Worm (Caenorhabditis elegans) whole organism, L4 larva: Measurements from ENCODE around the gene Y45F10D.7.

Experiments
- aly-2 ChIP-seq: sonication (generic microtip); optimal IDR thresholded peaks from 2 replicates; lab custom pipeline; 2018; ENCODE audit warnings: missing biosample characterization, missing genetic modification characterization
- arid-1 ChIP-seq: fragments of 200-800 bp; sonication (Bioruptor generic); conservative IDR thresholded peaks from 2 replicates; pipeline ENCODE4 v1.3.6; 2022; ENCODE audit warnings: missing genetic modification reagents, missing genetic modification characterization, missing compliant biosample characterization
- dmd-9 ChIP-seq: fragments of 200-800 bp; sonication (Bioruptor generic); IDR thresholded peaks from 2 replicates; pipeline ENCODE4 v1.3.6; 2022; ENCODE audit warnings: missing genetic modification reagents, missing genetic modification characterization, missing compliant biosample characterization
- lin-13 ChIP-seq: fragments of 150-350 bp; optimal IDR thresholded peaks from 2 replicates; lab custom pipeline; 2014; ENCODE audit warnings: missing biosample characterization, missing genetic modification reagents, missing genetic modification characterization
- unc-130 ChIP-seq: sonication (generic microtip); optimal IDR thresholded peaks from 2 replicates; lab custom pipeline; 2016; ENCODE audit warnings: missing genetic modification reagents, missing genetic modification characterization, missing compliant biosample characterization
- zip-2 ChIP-seq: fragments of 150-350 bp; optimal IDR thresholded peaks from 2 replicates; lab custom pipeline; 2014; ENCODE audit warnings: missing biosample characterization, missing genetic modification characterization

DNA sequence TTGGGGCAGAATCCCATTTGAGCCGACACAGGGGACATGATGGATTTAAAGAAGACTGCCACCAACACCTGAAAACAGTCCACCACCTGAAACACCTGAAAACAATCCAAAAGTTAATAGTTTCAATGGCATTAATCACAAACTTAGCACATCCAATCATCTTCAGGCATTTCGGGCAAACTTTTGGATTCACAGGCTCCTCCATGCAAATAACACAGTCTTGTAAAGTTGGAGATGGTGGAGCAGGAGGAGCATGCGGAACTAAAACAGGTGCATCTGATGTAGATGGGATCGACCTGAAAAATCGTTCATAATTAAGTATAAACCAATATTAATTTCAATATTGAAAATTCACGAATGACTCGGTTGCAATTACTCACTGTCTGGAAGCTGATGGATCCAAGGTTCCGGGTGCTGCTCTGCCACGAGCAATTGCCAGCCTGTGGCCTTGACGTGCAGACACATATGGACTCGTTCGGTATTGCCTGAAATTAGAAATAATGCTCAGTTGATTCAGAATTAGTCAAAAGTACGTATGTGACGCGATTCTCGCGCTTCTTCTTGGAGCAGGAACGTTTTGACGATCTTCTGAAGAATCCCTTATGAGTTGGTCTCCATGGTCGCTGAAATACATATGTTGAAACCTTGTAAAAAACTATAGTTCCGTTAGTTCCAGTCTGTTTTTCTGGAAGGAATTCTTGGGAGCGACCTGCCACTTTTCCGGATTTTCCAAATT, 45.9 kb downstream of the Y45F10D.7 start:
- TF ChIP-seq lin-13 (no peak), unc-130 (GFP tag; lab: Kevin White, UChicago) (no peak), dmd-9 (GFP tag; lab: Robert Waterston, UW) (no peak), aly-2 (tag; lab: Kevin White, UChicago) (no peak), arid-1 (GFP tag; lab: Robert Waterston, UW) (no peak), zip-2 (tag; lab: Kevin White, UChicago) (no peak)
